Fruit fly (Drosophila melanogaster) whole organism, prepupa: Measurements from ENCODE around the gene scramb2.

Experiments used
- CG10631 ChIP-seq: fragments of 200-800 bp; sonication (Bioruptor generic); optimal IDR thresholded peaks from 2 replicates; lab custom pipeline; 2016; ENCODE audit warnings: missing biosample characterization, missing genetic modification characterization
- CG3032 ChIP-seq: fragments of 200-800 bp; optimal IDR thresholded peaks from 2 replicates; lab custom pipeline; 2019; ENCODE audit warnings: missing biosample characterization, mild to moderate bottlenecking, missing genetic modification characterization, moderate library complexity
- CG7368 ChIP-seq: fragments of 200-800 bp; sonication (Bioruptor generic); optimal IDR thresholded peaks from 3 replicates; lab custom pipeline; 2016; ENCODE audit warnings: missing biosample characterization, missing genetic modification characterization
- CG9139 ChIP-seq: fragments of 200-800 bp; sonication (Bioruptor generic); optimal IDR thresholded peaks from 3 replicates; lab custom pipeline; 2017; ENCODE audit warnings: missing biosample characterization, mild to moderate bottlenecking, missing genetic modification characterization
- Gug ChIP-seq: fragments of 200-800 bp; sonication (Bioruptor generic); IDR thresholded peaks from 2 replicates; pipeline ENCODE4 v1.3.6; 2022; ENCODE audit warnings: missing biosample characterization, missing genetic modification characterization
- Hr4 ChIP-seq: fragments of 200-800 bp; sonication (Bioruptor generic); optimal IDR thresholded peaks from 3 replicates; lab custom pipeline; 2016; ENCODE audit warnings: missing biosample characterization, missing genetic modification characterization
- Lpt ChIP-seq: fragments of 200-800 bp; sonication (Bioruptor generic); optimal IDR thresholded peaks from 3 replicates; lab custom pipeline; 2016; ENCODE audit warnings: missing biosample characterization, missing genetic modification characterization
- Sox14 ChIP-seq: fragments of 200-800 bp; sonication (Bioruptor generic); optimal IDR thresholded peaks from 3 replicates; lab custom pipeline; 2016; ENCODE audit warnings: missing biosample characterization, missing genetic modification characterization
- fd59A ChIP-seq: fragments of 200-800 bp; sonication (Bioruptor generic); optimal IDR thresholded peaks from 2 replicates; lab custom pipeline; 2017; ENCODE audit warnings: missing biosample characterization, mild to moderate bottlenecking, missing genetic modification characterization, missing genetic modification reagents
- lz ChIP-seq: fragments of 200-800 bp; sonication (Bioruptor generic); optimal IDR thresholded peaks from 3 replicates; lab custom pipeline; 2016; ENCODE audit warnings: missing biosample characterization, missing genetic modification characterization
- ss ChIP-seq, 2 experiments: fragments of 200-800 bp; sonication (Bioruptor generic); optimal IDR thresholded peaks; 2 replicates in 1 of 2; 3 replicates in 1 of 2; lab custom pipeline; 2017 to 2018; ENCODE audit warnings: mild to moderate bottlenecking in 2 of 2, missing biosample characterization in 2 of 2, missing genetic modification characterization in 2 of 2, moderate library complexity in 1 of 2
- svp ChIP-seq: fragments of 200-800 bp; sonication (Bioruptor generic); peaks from one replicate; lab custom pipeline; 2016; ENCODE audit warnings: missing biosample characterization, missing genetic modification characterization
- topi ChIP-seq: fragments of 200-800 bp; sonication (Bioruptor generic); optimal IDR thresholded peaks from 3 replicates; lab custom pipeline; 2016; ENCODE audit warnings: missing biosample characterization, missing genetic modification characterization

DNA sequence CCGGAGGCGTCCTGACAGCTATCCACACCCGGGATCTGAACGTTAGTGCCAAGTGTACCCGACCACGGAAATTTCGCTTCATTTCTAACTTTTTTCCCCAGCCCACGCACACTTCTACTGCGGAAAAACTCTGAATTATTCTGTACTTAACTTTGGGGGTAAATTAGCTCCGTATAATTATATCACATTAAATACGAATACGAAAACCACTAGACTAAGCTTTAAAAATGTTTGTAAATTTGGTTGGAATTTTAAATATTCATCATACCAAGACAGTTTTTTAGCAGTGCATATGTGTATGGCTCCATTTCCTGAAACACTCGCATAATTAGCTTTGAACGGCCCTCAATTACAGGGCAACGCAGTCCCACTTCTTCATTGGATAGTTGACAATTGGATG is 33.1 kb downstream of the scramb2 start:
- no peak for TF ChIP-seq CG3032 (tag; lab: Kevin White, UChicago)
- TF ChIP-seq lz (GFP tag; lab: Kevin White, UChicago): no peak
- no peak for TF ChIP-seq svp (GFP tag; lab: Kevin White, UChicago)
- TF ChIP-seq Hr4 (GFP tag; lab: Kevin White, UChicago): no peak
- TF ChIP-seq ss (GFP tag; optimal IDR thresholded peaks at IDR 0.05; lab: Kevin White, UChicago): no peak
- no peak for TF ChIP-seq CG7368 (GFP tag; lab: Kevin White, UChicago)
- no peak for TF ChIP-seq CG10631 (GFP tag; lab: Kevin White, UChicago)
- no peak for TF ChIP-seq Sox14 (GFP tag; lab: Kevin White, UChicago)
- no peak for TF ChIP-seq Gug (GFP tag; lab: Robert Waterston, UW)
- TF ChIP-seq Lpt (GFP tag; lab: Kevin White, UChicago): no peak
- TF ChIP-seq fd59A (GFP tag; lab: Kevin White, UChicago): no peak
- TF ChIP-seq CG9139: no peak
- TF ChIP-seq topi (GFP tag; lab: Kevin White, UChicago): no peak
